Worm (Caenorhabditis elegans): ENCODE data around the gene nkat-1.

nkat-1 gene

DNA sequence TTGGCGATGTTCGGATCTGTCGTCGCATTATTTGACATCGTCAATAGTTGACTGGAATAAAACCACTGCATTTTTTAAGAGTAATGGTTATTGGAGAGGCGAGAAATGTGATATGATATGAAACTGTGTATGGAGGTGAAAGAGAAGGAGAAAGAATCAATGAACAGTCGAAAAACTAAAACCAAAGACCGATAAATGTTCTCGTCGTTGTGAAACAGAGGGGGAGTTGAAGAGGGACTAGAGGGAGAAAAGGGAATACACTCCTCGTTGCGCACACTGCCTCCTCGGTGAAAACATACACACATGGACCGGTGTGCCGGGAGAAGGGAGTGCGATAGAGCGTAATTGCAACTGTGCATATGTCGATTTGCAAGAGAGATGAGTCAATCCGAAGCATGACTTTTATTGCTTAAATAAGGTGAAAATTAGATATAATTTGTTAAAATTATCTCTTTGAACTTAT lies 29.7 kb upstream of the nkat-1 start, which contains the start of gene sym-4 (continued):
- TF ChIP-seq nfya-2 (GFP tag; IDR thresholded peaks at IDR 0.05): no peak
- TF ChIP-seq lsy-27 (tag; optimal IDR thresholded peaks at IDR 0.05; ENCODE audit: borderline replicate concordance, insufficient read depth): peak; percentile 15
- TF ChIP-seq C06A6.2 (GFP tag; conservative IDR thresholded peaks at IDR 0.05): peak; percentile 85
- TF ChIP-seq cebp-2 (GFP tag; IDR thresholded peaks at IDR 0.05): no peak
- peak; percentile 78 for TF ChIP-seq atf-7 (tag; optimal IDR thresholded peaks at IDR 0.05)
- TF ChIP-seq ztf-28 (GFP tag; IDR thresholded peaks at IDR 0.05): no peak
- peak; percentile 67 for TF ChIP-seq ZK185.1 (tag; optimal IDR thresholded peaks at IDR 0.05; ENCODE audit: poor library complexity, severe bottlenecking)

DNA sequence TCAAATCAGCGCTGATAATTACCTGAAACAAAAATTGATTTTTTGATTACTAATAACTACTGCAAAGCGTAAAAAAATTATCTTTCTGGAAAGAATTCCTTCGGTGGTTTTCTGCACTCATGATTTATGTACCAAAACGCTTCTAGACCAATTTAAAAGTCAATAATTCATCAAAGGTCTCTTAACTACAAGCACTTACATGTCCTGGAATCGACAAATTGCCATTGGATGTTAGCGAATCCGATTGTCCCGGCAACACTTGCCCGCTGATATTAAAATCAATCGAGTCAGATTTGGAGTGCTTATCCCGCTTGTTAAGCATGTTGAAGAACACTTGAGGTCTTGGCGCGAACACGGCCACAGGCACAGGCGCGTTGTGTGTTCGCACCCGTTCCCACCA lies 25.2 kb upstream of the nkat-1 start:
- TF ChIP-seq somi-1 (GFP tag; optimal IDR thresholded peaks at IDR 0.05) (no peak), ztf-25 (GFP tag; IDR thresholded peaks at IDR 0.05) (no peak), cebp-2 (GFP tag; IDR thresholded peaks at IDR 0.05) (0 out of 2 replicates have a peak, but pooled peaks have one; percentile 44), rec-8 (tag; optimal IDR thresholded peaks at IDR 0.05) (no peak), zim-3 (tag; optimal IDR thresholded peaks at IDR 0.05) (no peak), repo-1 (tag; optimal IDR thresholded peaks at IDR 0.05) (no peak), C17E4.6 (GFP tag; IDR thresholded peaks at IDR 0.05) (no peak)

DNA sequence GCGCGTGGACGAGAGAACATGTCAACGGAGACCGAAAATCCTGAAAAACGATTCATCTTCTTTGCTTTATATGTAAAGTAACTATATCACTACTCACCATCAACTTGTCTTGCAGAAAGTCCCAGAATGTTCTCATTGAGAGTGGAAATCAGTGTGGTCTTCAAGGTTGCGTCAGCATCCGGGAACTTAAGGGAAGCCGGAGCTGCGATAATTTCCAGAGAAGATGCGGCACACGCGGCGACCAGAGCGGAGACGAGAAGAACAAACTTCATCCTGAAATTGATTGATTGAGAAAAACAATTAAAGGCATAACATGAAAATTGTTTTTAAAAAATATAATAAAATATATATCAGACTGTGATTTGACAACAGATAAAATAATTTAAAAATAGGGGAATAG lies 24.3 kb upstream of the nkat-1 start, which contains the start of gene vha-20:
Gene vha-20 (minus strand): TSS at position 273 of the 400 bp plus-strand sequence.
- TF ChIP-seq mcd-1 (GFP tag; IDR thresholded peaks at IDR 0.05): peak; percentile 33; the same call in 1 of the 2 replicates
- peak; percentile 25; the same call in 1 of the 2 replicates for TF ChIP-seq Y56A3A.18 (GFP tag; IDR thresholded peaks at IDR 0.05)
- TF ChIP-seq aptf-3 (GFP tag; IDR thresholded peaks at IDR 0.05): no peak
- TF ChIP-seq B0336.3 (GFP tag; IDR thresholded peaks at IDR 0.05): peak; percentile 35; the same call in 1 of the 2 replicates
- TF ChIP-seq snpc-4 (GFP tag; optimal IDR thresholded peaks at IDR 0.05): no peak
- TF ChIP-seq snpc-4 (tag; optimal IDR thresholded peaks at IDR 0.05): peak in 1 of 4 experiments; percentile 8
- TF ChIP-seq F39B2.1 (GFP tag; IDR thresholded peaks at IDR 0.05): no peak
- peak; percentile 25 for TF ChIP-seq zim-3 (tag; optimal IDR thresholded peaks at IDR 0.05)
- peak in 1 of 2 experiments; percentile 16 for TF ChIP-seq let-607 (tag; optimal IDR thresholded peaks at IDR 0.05)
- TF ChIP-seq egl-44 (GFP tag; IDR thresholded peaks at IDR 0.05): 0 out of 2 replicates have a peak, but pooled peaks have one; percentile 19
- TF ChIP-seq nhr-80 (tag; optimal IDR thresholded peaks at IDR 0.05): no peak
- 0 out of 2 replicates have a peak, but pooled peaks have one; percentile 6 for TF ChIP-seq Y95B8A.8 (GFP tag; IDR thresholded peaks at IDR 0.05)
- TF ChIP-seq Y53G8AR.9 (GFP tag; conservative IDR thresholded peaks at IDR 0.05): peak; percentile 52; the same call in 1 of the 2 replicates
- TF ChIP-seq zfh-2 (GFP tag; conservative IDR thresholded peaks at IDR 0.05): 0 out of 2 replicates have a peak, but pooled peaks have one; percentile 8
- TF ChIP-seq pbrm-1 (GFP tag; IDR thresholded peaks at IDR 0.05): no peak
- peak; percentile 55 for TF ChIP-seq chd-7 (tag; optimal IDR thresholded peaks at IDR 0.05)
- TF ChIP-seq repo-1 (tag; optimal IDR thresholded peaks at IDR 0.05): peak; percentile 11
- no peak for TF ChIP-seq ZK185.1 (tag; optimal IDR thresholded peaks at IDR 0.05; ENCODE audit: poor library complexity, severe bottlenecking)
- no peak for TF ChIP-seq cebp-1 (GFP tag; IDR thresholded peaks at IDR 0.05)
- TF ChIP-seq cebp-1 (tag; optimal IDR thresholded peaks at IDR 0.05): peak; percentile 13
- peak; percentile 13 for TF ChIP-seq F52B5.7 (tag; optimal IDR thresholded peaks at IDR 0.05)

DNA sequence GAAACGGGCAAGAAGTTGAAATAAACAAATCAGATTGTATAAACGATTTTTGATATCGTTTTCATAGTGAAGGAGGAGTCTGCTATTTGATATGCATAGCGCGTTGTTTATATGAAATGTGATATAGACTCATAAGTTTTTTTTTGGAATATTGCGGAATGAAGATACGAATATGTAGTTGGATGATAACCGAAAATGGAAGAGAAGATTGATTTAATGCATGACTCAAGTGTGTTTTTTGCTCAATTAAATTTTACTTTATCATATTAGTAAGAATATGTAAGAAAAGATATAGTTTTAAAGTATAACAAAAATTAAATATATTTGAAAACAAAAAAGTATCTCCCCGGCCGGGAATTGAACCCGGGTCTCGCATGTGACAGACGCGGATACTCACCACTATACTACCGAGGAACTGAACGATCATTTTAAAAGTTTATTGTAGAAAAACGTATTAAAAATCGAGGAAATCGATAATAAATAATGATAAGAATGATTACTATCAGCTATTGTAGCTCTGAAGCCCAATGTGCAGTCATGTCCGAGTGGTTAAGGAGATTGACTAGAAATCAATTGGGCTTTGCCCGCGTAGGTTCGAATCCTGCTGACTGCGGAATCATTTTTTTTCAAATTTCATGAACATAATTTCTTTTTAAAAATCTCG lies 21.9 kb upstream of the nkat-1 start, which contains the start of gene lgc-25:
Gene lgc-25 (minus strand): TSS at position 51 of the 664 bp plus-strand sequence.
- 0 out of 2 replicates have a peak, but pooled peaks have one; percentile 5 for TF ChIP-seq ceh-40 (GFP tag; IDR thresholded peaks at IDR 0.05)
- no peak for TF ChIP-seq nhr-120 (GFP tag; IDR thresholded peaks at IDR 0.05)
- peak; percentile 50 for TF ChIP-seq nhr-179 (tag; optimal IDR thresholded peaks at IDR 0.05)
- TF ChIP-seq mxl-1 (tag; optimal IDR thresholded peaks at IDR 0.05): peak; percentile 36
- TF ChIP-seq nfyb-1 (GFP tag; IDR thresholded peaks at IDR 0.05): peak; percentile 65
- TF ChIP-seq bed-1 (GFP tag; IDR thresholded peaks at IDR 0.05): no peak
- no peak for TF ChIP-seq F52B5.7 (tag; optimal IDR thresholded peaks at IDR 0.05)
- TF ChIP-seq die-1 (tag; optimal IDR thresholded peaks at IDR 0.05): peak; percentile 82
- TF ChIP-seq atf-7 (tag; optimal IDR thresholded peaks at IDR 0.05): peak; percentile 21
- TF ChIP-seq B0019.2 (GFP tag; conservative IDR thresholded peaks at IDR 0.05): no peak
- TF ChIP-seq mcd-1 (GFP tag; IDR thresholded peaks at IDR 0.05): no peak; the same call in 1 of the 2 replicates
- no peak for TF ChIP-seq Y53F4B.3 (GFP tag; IDR thresholded peaks at IDR 0.05)
- 0 out of 2 replicates have a peak, but pooled peaks have one; percentile 46 for TF ChIP-seq bed-2 (GFP tag; IDR thresholded peaks at IDR 0.05)
- peak; percentile 33 for TF ChIP-seq snpc-3.4 (tag; optimal IDR thresholded peaks at IDR 0.05)

Measured in whole organism, young adult.